Fruit fly (Drosophila melanogaster) whole organism, embryonic: ENCODE data around the gene CG34435.
A peak's percentile ranks its signal among the peaks of the same experiment; 100 is the strongest.

Source experiments
- Bdp1 ChIP-seq: fragments of 200-800 bp; sonication (Bioruptor generic); optimal IDR thresholded peaks from 3 replicates; lab custom pipeline; 2016; ENCODE audit warnings: missing biosample characterization, missing genetic modification characterization
- CG10462 ChIP-seq: fragments of 200-800 bp; sonication (Bioruptor generic); optimal IDR thresholded peaks from 2 replicates; lab custom pipeline; 2016; ENCODE audit warnings: missing biosample characterization, missing genetic modification characterization
- CG11696 ChIP-seq: fragments of 200-800 bp; sonication (Bioruptor generic); IDR thresholded peaks from 2 replicates; pipeline ENCODE4 v1.3.6; 2022; ENCODE audit warnings: missing biosample characterization, missing genetic modification characterization
- CG12071 ChIP-seq: fragments of 200-800 bp; sonication (Bioruptor generic); optimal IDR thresholded peaks from 3 replicates; lab custom pipeline; 2018; ENCODE audit warnings: missing biosample characterization, mild to moderate bottlenecking, missing genetic modification characterization
- CG12104 ChIP-seq: fragments of 200-800 bp; sonication (Bioruptor generic); optimal IDR thresholded peaks from 3 replicates; lab custom pipeline; 2016; ENCODE audit warnings: missing biosample characterization, missing genetic modification characterization
- CG12659 ChIP-seq: fragments of 200-800 bp; sonication (Bioruptor generic); optimal IDR thresholded peaks from 3 replicates; lab custom pipeline; 2017; ENCODE audit warnings: mild to moderate bottlenecking, missing biosample characterization, missing genetic modification reagents, missing genetic modification characterization
- CG13775 ChIP-seq: fragments of 200-800 bp; sonication (Bioruptor generic); optimal IDR thresholded peaks from 3 replicates; lab custom pipeline; 2017; ENCODE audit warnings: missing biosample characterization, mild to moderate bottlenecking, missing genetic modification characterization
- CG16813 ChIP-seq: fragments of 200-800 bp; sonication (Bioruptor generic); IDR thresholded peaks from 3 replicates; pipeline ENCODE4 v1.3.6; 2022; ENCODE audit warnings: missing biosample characterization, missing genetic modification characterization; ENCODE audit not compliant: partially characterized antibody
- CG17359 ChIP-seq: fragments of 200-800 bp; sonication (Bioruptor generic); optimal IDR thresholded peaks from 3 replicates; lab custom pipeline; 2018; ENCODE audit warnings: missing biosample characterization, mild to moderate bottlenecking, missing genetic modification characterization, moderate library complexity
- CG30431 ChIP-seq: fragments of 200-800 bp; sonication (Bioruptor generic); optimal IDR thresholded peaks from 2 replicates; lab custom pipeline; 2017; ENCODE audit warnings: missing biosample characterization, missing genetic modification characterization
- CG4404 ChIP-seq: fragments of 200-800 bp; sonication (Bioruptor generic); IDR thresholded peaks from 2 replicates; pipeline ENCODE4 v1.3.6; 2022; ENCODE audit warnings: missing biosample characterization, missing genetic modification characterization
- CG6254 ChIP-seq: fragments of 200-800 bp; sonication (Bioruptor generic); optimal IDR thresholded peaks from 3 replicates; lab custom pipeline; 2017; ENCODE audit warnings: mild to moderate bottlenecking, missing biosample characterization, missing genetic modification reagents, missing genetic modification characterization
- CG6854 ChIP-seq: fragments of 200-800 bp; sonication (Bioruptor generic); optimal IDR thresholded peaks from 3 replicates; lab custom pipeline; 2017; ENCODE audit warnings: missing biosample characterization, mild to moderate bottlenecking, missing genetic modification characterization
- CG7556 ChIP-seq: fragments of 200-800 bp; sonication (Bioruptor generic); optimal IDR thresholded peaks from 2 replicates; lab custom pipeline; 2017; ENCODE audit warnings: missing biosample characterization, mild to moderate bottlenecking, missing genetic modification characterization
- CG7839 ChIP-seq: fragments of 200-800 bp; sonication (Bioruptor generic); optimal IDR thresholded peaks from 3 replicates; lab custom pipeline; 2018; ENCODE audit warnings: missing biosample characterization, mild to moderate bottlenecking, missing genetic modification characterization, moderate library complexity
- CG9932 ChIP-seq: fragments of 200-800 bp; sonication (Bioruptor generic); IDR thresholded peaks from 2 replicates; pipeline ENCODE4 v1.3.6; 2022; ENCODE audit warnings: missing biosample characterization, missing genetic modification characterization
- Deaf1 ChIP-seq: fragments of 200-800 bp; optimal IDR thresholded peaks from 3 replicates; lab custom pipeline; 2019; ENCODE audit warnings: missing biosample characterization, mild to moderate bottlenecking, missing genetic modification characterization, moderate library complexity
- Dp ChIP-seq: fragments of 200-800 bp; sonication (Bioruptor generic); optimal IDR thresholded peaks from 2 replicates; lab custom pipeline; 2018; ENCODE audit warnings: missing biosample characterization, mild to moderate bottlenecking, missing genetic modification characterization, moderate library complexity
- Ets65A ChIP-seq: fragments of 200-800 bp; sonication (Bioruptor generic); peaks from one replicate; lab custom pipeline; 2016; ENCODE audit warnings: missing biosample characterization, missing genetic modification characterization
- Fer2 ChIP-seq: fragments of 200-800 bp; sonication (Bioruptor generic); optimal IDR thresholded peaks from 2 replicates; lab custom pipeline; 2018; ENCODE audit warnings: missing biosample characterization, mild to moderate bottlenecking, missing genetic modification characterization, moderate library complexity
- Gsc ChIP-seq: fragments of 200-800 bp; sonication (Bioruptor generic); IDR thresholded peaks from 2 replicates; pipeline ENCODE4 v1.3.6; 2022; ENCODE audit warnings: missing biosample characterization, missing genetic modification characterization
- HLHmδ ChIP-seq: fragments of 200-800 bp; sonication (Bioruptor generic); optimal IDR thresholded peaks from 2 replicates; lab custom pipeline; 2018; ENCODE audit warnings: missing biosample characterization, mild to moderate bottlenecking, missing genetic modification characterization, moderate library complexity
- Hmx ChIP-seq: fragments of 200-800 bp; sonication (Bioruptor generic); optimal IDR thresholded peaks from 2 replicates; lab custom pipeline; 2016; ENCODE audit warnings: missing biosample characterization, missing genetic modification characterization
- NC2β ChIP-seq: fragments of 200-800 bp; sonication (Bioruptor generic); optimal IDR thresholded peaks from 2 replicates; lab custom pipeline; 2016; ENCODE audit warnings: missing biosample characterization, missing genetic modification characterization
- Nf-YB ChIP-seq: fragments of 200-800 bp; sonication (Bioruptor generic); optimal IDR thresholded peaks from 3 replicates; lab custom pipeline; 2019; ENCODE audit warnings: missing biosample characterization, mild to moderate bottlenecking, missing genetic modification characterization, moderate library complexity
- Sin3A ChIP-seq: fragments of >200 bp; optimal IDR thresholded peaks from 2 replicates; lab custom pipeline; 2018
- Six4 ChIP-seq: fragments of 200-800 bp; sonication (Bioruptor generic); optimal IDR thresholded peaks from 2 replicates; lab custom pipeline; 2016; ENCODE audit warnings: missing biosample characterization, missing genetic modification characterization
- Taf1 ChIP-seq: fragments of 200-800 bp; sonication (Bioruptor generic); IDR thresholded peaks from 2 replicates; pipeline ENCODE4 v1.3.6; 2022; ENCODE audit warnings: missing biosample characterization, missing genetic modification characterization
- Vsx1 ChIP-seq: fragments of 200-800 bp; sonication (Bioruptor generic); optimal IDR thresholded peaks from 2 replicates; lab custom pipeline; 2017; ENCODE audit warnings: missing biosample characterization, mild to moderate bottlenecking, missing genetic modification characterization, missing genetic modification reagents
- bcd ChIP-seq: fragments of 200-800 bp; sonication (Bioruptor generic); optimal IDR thresholded peaks from 2 replicates; lab custom pipeline; 2017; ENCODE audit warnings: missing biosample characterization, mild to moderate bottlenecking, missing genetic modification characterization
- disco-r ChIP-seq: fragments of 200-800 bp; sonication (Bioruptor generic); optimal IDR thresholded peaks from 2 replicates; lab custom pipeline; 2016; ENCODE audit warnings: missing biosample characterization, missing genetic modification characterization
- eve ChIP-seq, 2 experiments: fragments of >200 bp; optimal IDR thresholded peaks; 2 replicates each; lab custom pipeline; 2017; ENCODE audit warnings: missing biosample characterization in 2 of 2, missing genetic modification characterization in 2 of 2
- fd64A ChIP-seq: fragments of 200-800 bp; sonication (Bioruptor generic); optimal IDR thresholded peaks from 3 replicates; lab custom pipeline; 2018; ENCODE audit warnings: missing biosample characterization, mild to moderate bottlenecking, missing genetic modification characterization
- gce ChIP-seq: fragments of 200-800 bp; sonication (Bioruptor generic); IDR thresholded peaks from 3 replicates; pipeline ENCODE4 v1.3.6; 2022; ENCODE audit warnings: missing biosample characterization, missing genetic modification characterization
- gsb-n ChIP-seq: fragments of 200-800 bp; sonication (Bioruptor generic); optimal IDR thresholded peaks from 3 replicates; lab custom pipeline; 2018; ENCODE audit warnings: missing biosample characterization, mild to moderate bottlenecking, missing genetic modification characterization
- jing ChIP-seq: fragments of 200-800 bp; sonication (Bioruptor generic); optimal IDR thresholded peaks from 2 replicates; lab custom pipeline; 2018; ENCODE audit warnings: missing biosample characterization, mild to moderate bottlenecking, missing genetic modification characterization
- jumu ChIP-seq: fragments of 200-800 bp; sonication (Bioruptor generic); optimal IDR thresholded peaks from 3 replicates; lab custom pipeline; 2016; ENCODE audit warnings: missing biosample characterization, missing genetic modification characterization
- klu ChIP-seq: fragments of 200-800 bp; sonication (Bioruptor generic); IDR thresholded peaks from 2 replicates; pipeline ENCODE4 v1.3.6; 2022; ENCODE audit warnings: missing biosample characterization, missing genetic modification characterization
- kni ChIP-seq: fragments of 200-800 bp; sonication (Bioruptor generic); optimal IDR thresholded peaks from 3 replicates; lab custom pipeline; 2017; ENCODE audit warnings: mild to moderate bottlenecking, missing biosample characterization, missing genetic modification reagents, missing genetic modification characterization
- lilli ChIP-seq: fragments of 200-800 bp; sonication (Bioruptor generic); optimal IDR thresholded peaks from 3 replicates; lab custom pipeline; 2016; ENCODE audit warnings: missing biosample characterization, missing genetic modification characterization
- maf-S ChIP-seq: fragments of 200-800 bp; sonication (Bioruptor generic); optimal IDR thresholded peaks from 2 replicates; lab custom pipeline; 2016; ENCODE audit warnings: missing biosample characterization, missing genetic modification characterization
- oc ChIP-seq: fragments of 200-800 bp; sonication (Bioruptor generic); optimal IDR thresholded peaks from 2 replicates; lab custom pipeline; 2018; ENCODE audit warnings: missing biosample characterization, mild to moderate bottlenecking, missing genetic modification characterization, moderate library complexity
- pan ChIP-seq, 4 experiments: fragments of >200 bp in 3 of 4; fragments of 200-800 bp in 1 of 4; sonication (Bioruptor generic) in 1 of 4; optimal IDR thresholded peaks in 3 of 4; IDR thresholded peaks in 1 of 4; 2 replicates each; pipeline versions ENCODE4 v1.3.6 to Lab custom; 2017 to 2022; ENCODE audit warnings: missing biosample characterization in 2 of 4, missing genetic modification characterization in 2 of 4, mixed read lengths in 1 of 4
- run ChIP-seq: fragments of 200-800 bp; sonication (Bioruptor generic); optimal IDR thresholded peaks from 3 replicates; lab custom pipeline; 2018; ENCODE audit warnings: missing biosample characterization, mild to moderate bottlenecking, missing genetic modification characterization
- sd ChIP-seq: fragments of 200-800 bp; sonication (Bioruptor generic); optimal IDR thresholded peaks from 3 replicates; lab custom pipeline; 2018; ENCODE audit warnings: missing biosample characterization, mild to moderate bottlenecking, missing genetic modification characterization, moderate library complexity
- tin ChIP-seq: fragments of 200-800 bp; sonication (Bioruptor generic); optimal IDR thresholded peaks from 3 replicates; lab custom pipeline; 2016; ENCODE audit warnings: missing biosample characterization, missing genetic modification characterization
- unpg ChIP-seq: fragments of 200-800 bp; sonication (Bioruptor generic); optimal IDR thresholded peaks from 3 replicates; lab custom pipeline; 2018; ENCODE audit warnings: missing biosample characterization, mild to moderate bottlenecking, missing genetic modification characterization, moderate library complexity
- vfl ChIP-seq: fragments of 200-800 bp; sonication (Bioruptor generic); optimal IDR thresholded peaks from 2 replicates; lab custom pipeline; 2016; ENCODE audit warnings: missing biosample characterization, missing genetic modification characterization
- zen ChIP-seq: fragments of 200-800 bp; sonication (Bioruptor generic); optimal IDR thresholded peaks from 3 replicates; lab custom pipeline; 2018; ENCODE audit warnings: missing biosample characterization, mild to moderate bottlenecking, missing genetic modification characterization, moderate library complexity
- zf30C ChIP-seq: fragments of 200-800 bp; sonication (Bioruptor generic); optimal IDR thresholded peaks from 3 replicates; lab custom pipeline; 2018; ENCODE audit warnings: missing biosample characterization, mild to moderate bottlenecking, missing genetic modification characterization

Gene CG34435

DNA sequence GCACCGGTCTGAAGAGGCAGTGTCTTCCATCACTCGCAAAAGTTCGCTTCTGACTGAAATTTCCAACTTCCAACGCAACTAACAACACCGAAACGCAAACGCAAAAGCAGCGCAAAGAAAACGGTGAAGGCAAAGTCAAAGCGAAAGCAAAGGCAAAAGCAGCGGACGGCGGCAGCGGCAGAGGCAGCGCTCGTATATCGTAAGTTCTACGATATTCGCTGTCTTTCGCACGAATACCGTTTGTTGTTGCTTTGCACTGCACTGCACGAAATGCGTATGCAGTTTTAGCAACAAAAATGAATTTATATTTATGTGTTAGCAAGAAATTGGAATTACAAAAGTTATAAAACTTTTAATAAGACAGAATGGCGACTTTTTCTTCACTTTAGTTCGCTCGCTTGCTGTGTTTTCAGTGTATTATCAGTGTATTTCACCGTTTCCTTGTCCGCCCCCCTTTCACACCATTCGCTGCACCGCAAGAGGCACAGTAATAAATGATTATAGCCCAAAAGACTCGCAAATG, 34.2 kb upstream of the CG34435 start, which contains the start of gene OtopLa (continued):
- TF ChIP-seq CG13775 (GFP tag; lab: Kevin White, UChicago), result peak; percentile 65
- TF ChIP-seq zf30C (GFP tag; lab: Kevin White, UChicago), result peak; percentile 74
- TF ChIP-seq HLHmδ (GFP tag; lab: Kevin White, UChicago), result no peak
- peak; percentile 78 for TF ChIP-seq CG6254 (GFP tag; lab: Kevin White, UChicago)
- peak; percentile 54 for TF ChIP-seq Deaf1
- TF ChIP-seq Ets65A (GFP tag; lab: Kevin White, UChicago), result peak; percentile 97
- TF ChIP-seq Hmx (GFP tag; lab: Kevin White, UChicago), result peak; percentile 58
- peak; percentile 56 for TF ChIP-seq run (tag; lab: Kevin White, UChicago)
- TF ChIP-seq Fer2 (tag; lab: Kevin White, UChicago), result peak; percentile 57
- peak; percentile 65 for TF ChIP-seq klu (GFP tag; lab: Robert Waterston, UW)
- TF ChIP-seq Gsc (GFP tag; lab: Robert Waterston, UW), result peak; percentile 60
- TF ChIP-seq CG12104 (GFP tag; lab: Kevin White, UChicago), result peak; percentile 65
- no peak for TF ChIP-seq Sin3A
- TF ChIP-seq gsb-n (tag; lab: Kevin White, UChicago), result peak; percentile 85
- peak; percentile 88 for TF ChIP-seq CG17359 (tag; lab: Kevin White, UChicago)
- no peak for TF ChIP-seq pan (optimal IDR thresholded peaks at IDR 0.05; lab: Kevin White, UChicago)
- peak in 1 of 2 experiments; percentile 87 for TF ChIP-seq pan (GFP tag; optimal IDR thresholded peaks at IDR 0.05 in 1 of 2, IDR thresholded peaks at IDR 0.05 in 1 of 2)
- TF ChIP-seq Nf-YB (GFP tag; lab: Kevin White, UChicago), result peak; percentile 56
- peak; percentile 80 for TF ChIP-seq jumu (GFP tag; lab: Kevin White, UChicago)
- peak; percentile 50 for TF ChIP-seq CG11696 (GFP tag; lab: Robert Waterston, UW)
- peak; percentile 46 for TF ChIP-seq sd (tag; lab: Kevin White, UChicago)
- TF ChIP-seq fd64A, result peak; percentile 72
- no peak for TF ChIP-seq kni (GFP tag; lab: Kevin White, UChicago)
- TF ChIP-seq CG10462, result peak; percentile 63
- peak; percentile 84 for TF ChIP-seq lilli (GFP tag; lab: Kevin White, UChicago)
- peak; percentile 43 for TF ChIP-seq vfl
- TF ChIP-seq CG6854, result peak; percentile 67
- TF ChIP-seq CG12071 (GFP tag; lab: Kevin White, UChicago), result peak; percentile 74
- TF ChIP-seq Taf1 (GFP tag; lab: Robert Waterston, UW), result peak; percentile 47; the same call in 1 of the 2 replicates
- TF ChIP-seq CG16813 (GFP tag; lab: Robert Waterston, UW), result no peak
- peak; percentile 56 for TF ChIP-seq maf-S (GFP tag; lab: Kevin White, UChicago)
- TF ChIP-seq Bdp1 (GFP tag; lab: Kevin White, UChicago), result peak; percentile 55
- peak; percentile 84 for TF ChIP-seq oc (tag; lab: Kevin White, UChicago)
- peak; percentile 89 for TF ChIP-seq unpg (GFP tag; lab: Kevin White, UChicago)
- TF ChIP-seq NC2β (GFP tag; lab: Kevin White, UChicago), result peak; percentile 78
- TF ChIP-seq Vsx1 (GFP tag; lab: Kevin White, UChicago), result peak; percentile 55
- peak; percentile 86 for TF ChIP-seq CG7556 (GFP tag; lab: Kevin White, UChicago)
- peak; percentile 89 for TF ChIP-seq CG7839 (tag; lab: Kevin White, UChicago)
- TF ChIP-seq tin (GFP tag; lab: Kevin White, UChicago), result peak; percentile 84
- peak; percentile 64; the same call in 2 of the 3 replicates for TF ChIP-seq gce (GFP tag; lab: Robert Waterston, UW)
- peak; percentile 75 for TF ChIP-seq Six4 (GFP tag; lab: Kevin White, UChicago)
- peak; percentile 67 for TF ChIP-seq CG4404 (GFP tag; lab: Robert Waterston, UW)
- TF ChIP-seq disco-r (GFP tag; lab: Kevin White, UChicago), result peak; percentile 43
- TF ChIP-seq zen, result peak; percentile 71
- peak; percentile 78 for TF ChIP-seq CG12659
- peak; percentile 76 for TF ChIP-seq bcd
- TF ChIP-seq Dp (GFP tag; lab: Kevin White, UChicago), result no peak
- peak; percentile 52 for TF ChIP-seq jing
- no peak for TF ChIP-seq eve (GFP tag; optimal IDR thresholded peaks at IDR 0.05; lab: Kevin White, UChicago)
- peak; percentile 71 for TF ChIP-seq CG30431 (GFP tag; lab: Kevin White, UChicago)
- TF ChIP-seq CG9932 (GFP tag; lab: Robert Waterston, UW), result peak; percentile 66
